Worm (Caenorhabditis elegans) whole organism, L3 larva: ENCODE data around the gene scc-2.

ENCODE experiments used
- elt-1 ChIP-seq: fragments of 150-350 bp; optimal IDR thresholded peaks from 2 replicates; lab custom pipeline; 2014; ENCODE audit warnings: missing biosample characterization, missing genetic modification characterization
- mml-1 ChIP-seq: fragments of 150-350 bp; sonication (generic microtip); optimal IDR thresholded peaks from 3 replicates; lab custom pipeline; 2014; ENCODE audit warnings: missing biosample characterization, missing genetic modification characterization
- nhr-28 ChIP-seq: fragments of 150-350 bp; optimal IDR thresholded peaks from 2 replicates; lab custom pipeline; 2014; ENCODE audit warnings: missing biosample characterization, missing genetic modification characterization
- nhr-76 ChIP-seq: fragments of 150-350 bp; sonication (generic microtip); optimal IDR thresholded peaks from 5 replicates; lab custom pipeline; 2014; ENCODE audit warnings: missing biosample characterization, missing genetic modification characterization
- tbx-2 ChIP-seq: sonication (generic microtip); optimal IDR thresholded peaks from 2 replicates; lab custom pipeline; 2016; ENCODE audit warnings: mild to moderate bottlenecking, missing genetic modification characterization, missing compliant biosample characterization

DNA sequence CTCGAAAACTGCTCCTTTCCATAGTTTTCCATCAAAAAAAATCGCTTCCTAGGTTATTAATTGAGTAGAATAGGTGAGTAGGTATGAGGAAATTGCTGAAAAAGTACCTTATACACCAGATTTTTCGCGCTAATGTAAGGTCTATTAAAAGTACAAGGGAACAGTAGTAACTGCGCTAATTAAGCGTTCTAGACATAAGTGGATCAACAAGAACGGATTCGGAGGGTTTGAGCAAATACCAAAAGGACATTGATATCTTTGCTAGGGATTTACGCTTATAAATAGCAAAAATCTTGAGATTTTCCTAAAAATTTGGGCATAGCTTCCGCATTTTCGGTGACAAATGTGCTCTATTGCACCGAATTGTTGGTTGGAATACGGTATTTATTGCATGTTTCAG lies 10.4 kb upstream of the scc-2 start, which contains the start of gene B0432.7:
- TF ChIP-seq nhr-76 (no peak), elt-1 (tag; lab: Kevin White, UChicago) (no peak), mml-1 (tag; lab: Kevin White, UChicago) (no peak), nhr-28 (tag; lab: Kevin White, UChicago) (no peak), tbx-2 (tag; lab: Kevin White, UChicago) (no peak)
